Fruit fly (Drosophila melanogaster) whole organism, embryonic: ENCODE data around the gene dikar.

Source experiments
- CG12744 ChIP-seq: fragments of 200-800 bp; sonication (Bioruptor generic); optimal IDR thresholded peaks from 2 replicates; lab custom pipeline; 2016; ENCODE audit warnings: missing biosample characterization, missing genetic modification characterization
- CG12942 ChIP-seq: fragments of 200-800 bp; sonication (Bioruptor generic); optimal IDR thresholded peaks from 3 replicates; lab custom pipeline; 2016; ENCODE audit warnings: missing biosample characterization, missing genetic modification characterization
- CG13424 ChIP-seq: fragments of 200-800 bp; sonication (Bioruptor generic); optimal IDR thresholded peaks from 2 replicates; lab custom pipeline; 2019; ENCODE audit warnings: missing biosample characterization, mild to moderate bottlenecking, missing genetic modification characterization, moderate library complexity
- CG15696 ChIP-seq: fragments of 200-800 bp; sonication (Bioruptor generic); optimal IDR thresholded peaks from 2 replicates; lab custom pipeline; 2019; ENCODE audit warnings: missing biosample characterization, mild to moderate bottlenecking, missing genetic modification characterization, moderate library complexity
- CG2712 ChIP-seq: fragments of 200-800 bp; optimal IDR thresholded peaks from 3 replicates; lab custom pipeline; 2019; ENCODE audit warnings: missing biosample characterization, mild to moderate bottlenecking, missing genetic modification characterization, moderate library complexity
- CG2875 ChIP-seq: fragments of 200-800 bp; sonication (Bioruptor generic); optimal IDR thresholded peaks from 2 replicates; lab custom pipeline; 2017; ENCODE audit warnings: missing biosample characterization, mild to moderate bottlenecking, missing genetic modification characterization, missing genetic modification reagents
- CG31388 ChIP-seq: fragments of 200-800 bp; sonication (Bioruptor generic); optimal IDR thresholded peaks from 2 replicates; lab custom pipeline; 2016; ENCODE audit warnings: missing biosample characterization, missing genetic modification characterization
- CG32532 ChIP-seq: fragments of 200-800 bp; sonication (Bioruptor generic); IDR thresholded peaks from 2 replicates; pipeline ENCODE4 v1.3.6; 2022; ENCODE audit warnings: missing biosample characterization, missing genetic modification characterization
- CG32772 ChIP-seq: fragments of 200-800 bp; sonication (Bioruptor generic); IDR thresholded peaks from 2 replicates; pipeline ENCODE4 v1.3.6; 2022; ENCODE audit warnings: missing biosample characterization, missing genetic modification characterization
- CG42726 ChIP-seq: fragments of 200-800 bp; sonication (Bioruptor generic); IDR thresholded peaks from 2 replicates; pipeline ENCODE4 v1.3.6; 2022; ENCODE audit warnings: missing biosample characterization, missing genetic modification characterization; ENCODE audit not compliant: partially characterized antibody
- CG4730 ChIP-seq: fragments of 200-800 bp; sonication (Bioruptor generic); IDR thresholded peaks from 2 replicates; pipeline ENCODE4 v1.3.6; 2022; ENCODE audit warnings: missing biosample characterization, missing genetic modification characterization
- CG8089 ChIP-seq: fragments of 200-800 bp; sonication (Bioruptor generic); optimal IDR thresholded peaks from 3 replicates; lab custom pipeline; 2016; ENCODE audit warnings: missing biosample characterization, missing genetic modification characterization
- Camta ChIP-seq: fragments of 200-800 bp; sonication (Bioruptor generic); optimal IDR thresholded peaks from 2 replicates; lab custom pipeline; 2016; ENCODE audit warnings: missing biosample characterization, missing genetic modification characterization
- D19A ChIP-seq: fragments of 200-800 bp; optimal IDR thresholded peaks from 3 replicates; lab custom pipeline; 2019; ENCODE audit warnings: missing biosample characterization, mild to moderate bottlenecking, missing genetic modification characterization, moderate library complexity
- Deaf1 ChIP-seq: fragments of 200-800 bp; optimal IDR thresholded peaks from 3 replicates; lab custom pipeline; 2019; ENCODE audit warnings: missing biosample characterization, mild to moderate bottlenecking, missing genetic modification characterization, moderate library complexity
- Ets65A ChIP-seq: fragments of 200-800 bp; sonication (Bioruptor generic); peaks from one replicate; lab custom pipeline; 2016; ENCODE audit warnings: missing biosample characterization, missing genetic modification characterization
- Fer1 ChIP-seq: fragments of 200-800 bp; sonication (Bioruptor generic); optimal IDR thresholded peaks from 2 replicates; lab custom pipeline; 2017; ENCODE audit warnings: missing biosample characterization, mild to moderate bottlenecking, missing genetic modification characterization
- GATAe ChIP-seq: fragments of 200-800 bp; sonication (Bioruptor generic); conservative IDR thresholded peaks from 2 replicates; pipeline ENCODE4 v1.3.6; 2022; ENCODE audit warnings: missing biosample characterization, missing genetic modification characterization
- Jarid2 ChIP-seq: fragments of 200-800 bp; sonication (Bioruptor generic); optimal IDR thresholded peaks from 3 replicates; lab custom pipeline; 2017; ENCODE audit warnings: mild to moderate bottlenecking, missing biosample characterization, missing genetic modification reagents, missing genetic modification characterization
- Lim3 ChIP-seq: fragments of 200-800 bp; sonication (Bioruptor generic); IDR thresholded peaks from 2 replicates; pipeline ENCODE4 v1.3.6; 2022; ENCODE audit warnings: missing biosample characterization, missing genetic modification characterization
- Sin3A ChIP-seq: fragments of >200 bp; optimal IDR thresholded peaks from 2 replicates; lab custom pipeline; 2018
- chinmo ChIP-seq: fragments of 200-800 bp; sonication (Bioruptor generic); IDR thresholded peaks from 4 replicates; pipeline ENCODE4 v1.3.6; 2022; ENCODE audit warnings: missing biosample characterization, missing genetic modification characterization; ENCODE audit not compliant: partially characterized antibody
- ci ChIP-seq: fragments of 200-800 bp; sonication (Bioruptor generic); IDR thresholded peaks from 3 replicates; pipeline ENCODE4 v1.3.6; 2022; ENCODE audit warnings: missing biosample characterization, missing genetic modification characterization
- corto ChIP-seq: fragments of 200-800 bp; sonication (Bioruptor generic); optimal IDR thresholded peaks from 2 replicates; lab custom pipeline; 2016; ENCODE audit warnings: missing biosample characterization, mild to moderate bottlenecking, missing genetic modification characterization, moderate library complexity
- cwo ChIP-seq: fragments of 200-800 bp; sonication (Bioruptor generic); optimal IDR thresholded peaks from 3 replicates; lab custom pipeline; 2017; ENCODE audit warnings: missing biosample characterization, missing genetic modification characterization, mild to moderate bottlenecking, moderate library complexity, missing genetic modification reagents
- kah ChIP-seq: fragments of 200-800 bp; sonication (Bioruptor generic); optimal IDR thresholded peaks from 2 replicates; lab custom pipeline; 2018; ENCODE audit warnings: missing biosample characterization, mild to moderate bottlenecking, missing genetic modification characterization
- nom ChIP-seq: fragments of 200-800 bp; sonication (Bioruptor generic); optimal IDR thresholded peaks from 2 replicates; lab custom pipeline; 2017; ENCODE audit warnings: missing biosample characterization, missing genetic modification characterization, mild to moderate bottlenecking, moderate library complexity, missing genetic modification reagents
- onecut ChIP-seq: fragments of 200-800 bp; sonication (Bioruptor generic); IDR thresholded peaks from 2 replicates; pipeline ENCODE4 v1.3.6; 2022; ENCODE audit warnings: missing biosample characterization, missing genetic modification characterization
- pfk ChIP-seq: fragments of 200-800 bp; sonication (Bioruptor generic); optimal IDR thresholded peaks from 2 replicates; lab custom pipeline; 2018; ENCODE audit warnings: missing biosample characterization, mild to moderate bottlenecking, missing genetic modification characterization, moderate library complexity
- pho ChIP-seq: fragments of 200-800 bp; sonication (Bioruptor generic); optimal IDR thresholded peaks from 2 replicates; lab custom pipeline; 2016; ENCODE audit warnings: missing biosample characterization, missing genetic modification characterization
- scrt ChIP-seq: fragments of 200-800 bp; sonication (Bioruptor generic); optimal IDR thresholded peaks from 2 replicates; lab custom pipeline; 2018; ENCODE audit warnings: missing biosample characterization, mild to moderate bottlenecking, missing genetic modification characterization, moderate library complexity
- sd ChIP-seq: fragments of 200-800 bp; sonication (Bioruptor generic); optimal IDR thresholded peaks from 3 replicates; lab custom pipeline; 2018; ENCODE audit warnings: missing biosample characterization, mild to moderate bottlenecking, missing genetic modification characterization, moderate library complexity
- sna ChIP-seq: fragments of 200-800 bp; sonication (Bioruptor generic); IDR thresholded peaks from 2 replicates; pipeline ENCODE4 v1.3.6; 2022; ENCODE audit warnings: missing biosample characterization, missing genetic modification characterization; ENCODE audit not compliant: partially characterized antibody
- tx ChIP-seq: fragments of 200-800 bp; sonication (Bioruptor generic); optimal IDR thresholded peaks from 2 replicates; lab custom pipeline; 2016; ENCODE audit warnings: missing biosample characterization, missing genetic modification characterization
- vvl ChIP-seq: fragments of 200-800 bp; sonication (Bioruptor generic); IDR thresholded peaks from 2 replicates; pipeline ENCODE4 v1.3.6; 2022; ENCODE audit warnings: missing biosample characterization, missing genetic modification characterization
- zen2 ChIP-seq: fragments of 200-800 bp; sonication (Bioruptor generic); IDR thresholded peaks from 3 replicates; pipeline ENCODE4 v1.3.6; 2022; ENCODE audit warnings: missing biosample characterization, missing genetic modification characterization; ENCODE audit not compliant: partially characterized antibody
- zf30C ChIP-seq: fragments of 200-800 bp; sonication (Bioruptor generic); optimal IDR thresholded peaks from 3 replicates; lab custom pipeline; 2018; ENCODE audit warnings: missing biosample characterization, mild to moderate bottlenecking, missing genetic modification characterization

The dikar gene

DNA sequence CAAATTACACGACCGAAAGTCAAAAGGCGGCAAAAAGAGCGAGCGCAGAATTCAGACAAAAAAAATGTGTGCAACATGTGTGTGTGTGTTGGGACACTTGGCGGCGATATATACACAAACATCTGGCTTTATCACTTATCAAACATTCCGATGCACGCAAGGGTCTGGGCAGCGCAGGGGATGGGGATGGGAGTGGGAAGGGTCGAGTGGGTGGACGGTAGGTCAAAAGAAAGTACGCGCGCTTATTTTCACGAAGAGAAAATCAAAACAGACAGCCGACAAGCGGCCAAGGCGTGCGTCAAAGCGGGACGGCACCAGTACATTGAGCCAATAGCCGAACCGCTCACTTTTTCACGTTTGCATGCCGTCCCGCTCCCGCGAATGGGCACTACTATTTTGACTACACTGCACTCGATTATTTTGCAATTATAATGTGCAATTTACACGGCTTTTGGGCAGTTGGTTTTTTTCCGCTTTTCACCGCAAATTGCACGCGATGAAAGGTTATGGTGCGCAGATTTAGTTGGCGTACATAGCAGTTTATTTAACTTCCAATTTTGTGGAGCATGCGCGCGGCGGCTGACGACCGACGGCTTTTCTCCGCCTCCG, 750 bp downstream of the dikar start (continued):
- TF ChIP-seq Fer1 (GFP tag; lab: Kevin White, UChicago) (no peak), Deaf1 (no peak), pho (no peak), ci (GFP tag; lab: Robert Waterston, UW) (peak; percentile 49; the same call in 2 of the 3 replicates), Sin3A (lab: Kevin White, UChicago) (peak; percentile 8), CG32532 (GFP tag; lab: Robert Waterston, UW) (peak; percentile 47; the same call in 1 of the 2 replicates), CG12744 (GFP tag; lab: Kevin White, UChicago) (no peak), scrt (GFP tag; lab: Kevin White, UChicago) (peak; percentile 59), CG4730 (no peak), CG31388 (GFP tag; lab: Kevin White, UChicago) (no peak), sd (tag; lab: Kevin White, UChicago) (peak; percentile 98), CG12942 (no peak), Lim3 (no peak)

DNA sequence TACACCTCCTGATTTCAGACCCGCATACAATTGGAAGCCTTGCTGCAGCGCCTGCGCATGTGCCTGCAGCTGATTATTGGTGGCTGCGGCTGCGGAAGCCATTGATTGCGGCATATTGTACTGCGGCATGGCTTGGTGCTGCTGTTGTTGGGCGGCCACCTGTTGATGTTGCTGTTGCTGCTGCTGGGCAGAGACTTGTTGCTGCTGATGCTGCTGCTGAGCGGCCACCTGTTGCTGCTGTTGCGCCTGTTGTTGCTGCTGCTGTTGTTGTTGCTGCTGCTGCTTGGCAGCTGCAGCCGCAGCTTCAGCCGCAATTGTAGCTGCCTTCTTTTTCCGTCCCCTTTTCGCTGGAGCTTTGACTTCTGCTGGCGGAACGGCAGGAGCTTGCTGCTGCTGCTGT, 11.9 kb downstream of the dikar start:
- TF ChIP-seq corto (GFP tag; lab: Kevin White, UChicago), result no peak
- TF ChIP-seq sna (GFP tag; lab: Robert Waterston, UW), result no peak
- TF ChIP-seq CG15696 (tag; lab: Kevin White, UChicago), result no peak
- TF ChIP-seq CG13424 (tag; lab: Kevin White, UChicago), result no peak
- TF ChIP-seq kah (GFP tag; lab: Kevin White, UChicago), result peak; percentile 49
- TF ChIP-seq CG2712, result no peak
- TF ChIP-seq scrt (GFP tag; lab: Kevin White, UChicago), result peak; percentile 52

DNA sequence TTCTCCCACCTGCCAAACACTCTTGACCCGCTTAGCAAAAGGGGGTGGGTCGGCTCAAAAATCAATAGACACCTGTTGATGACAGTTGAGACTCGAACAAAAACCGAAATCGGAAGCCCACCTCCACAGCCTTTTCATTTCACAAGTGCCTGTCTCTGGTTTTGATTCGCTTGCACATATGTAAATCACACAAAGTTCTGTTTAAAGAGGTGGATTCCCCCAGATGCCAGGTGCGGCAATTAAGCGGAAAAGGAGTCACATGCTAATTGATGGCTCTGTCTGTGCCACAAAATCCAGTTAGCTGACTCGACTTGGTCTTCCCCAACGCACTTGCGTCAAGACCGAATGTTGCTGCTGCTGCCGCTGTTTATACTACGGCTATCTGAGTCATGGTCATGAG, 18.5 kb downstream of the dikar start:
- TF ChIP-seq CG2875 (GFP tag; lab: Kevin White, UChicago) (no peak), onecut (peak; percentile 23), Ets65A (GFP tag; lab: Kevin White, UChicago) (peak; percentile 61)

DNA sequence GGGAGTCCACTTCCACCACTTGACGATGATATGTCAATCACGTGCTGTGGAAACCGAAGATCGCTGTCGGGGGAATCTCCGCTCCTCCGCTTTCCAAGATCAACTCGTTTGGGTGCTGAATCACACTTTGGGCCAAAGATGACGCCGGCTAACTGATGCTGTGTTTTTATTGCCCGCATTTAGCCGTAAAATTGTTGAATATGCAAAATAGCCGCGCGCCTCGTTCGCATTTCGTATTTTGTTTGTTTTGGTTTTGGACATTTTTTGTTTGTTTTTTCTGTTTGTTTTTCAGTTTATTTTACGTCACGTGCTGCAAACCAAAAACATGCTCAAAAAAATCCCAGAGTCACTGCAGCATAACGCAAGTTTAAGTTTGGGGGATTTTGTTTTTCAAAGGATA, 19.6 kb downstream of the dikar start:
- TF ChIP-seq Jarid2 (GFP tag; lab: Kevin White, UChicago) (no peak), vvl (GFP tag; lab: Robert Waterston, UW) (peak; percentile 73), nom (GFP tag; lab: Kevin White, UChicago) (no peak), CG32772 (GFP tag; lab: Robert Waterston, UW) (no peak), CG42726 (GFP tag; lab: Robert Waterston, UW) (no peak), chinmo (peak; percentile 87; the same call in 1 of the 4 replicates), sd (tag; lab: Kevin White, UChicago) (peak; percentile 78), CG8089 (GFP tag; lab: Kevin White, UChicago) (no peak), zen2 (GFP tag; lab: Robert Waterston, UW) (no peak), tx (GFP tag; lab: Kevin White, UChicago) (no peak), Camta (GFP tag; lab: Kevin White, UChicago) (no peak), D19A (no peak), GATAe (GFP tag; lab: Robert Waterston, UW) (no peak), pfk (GFP tag; lab: Kevin White, UChicago) (no peak), zf30C (GFP tag; lab: Kevin White, UChicago) (no peak), CG13424 (tag; lab: Kevin White, UChicago) (no peak), cwo (GFP tag; lab: Kevin White, UChicago) (peak; percentile 91)
- TF ChIP-seq, all 482 proteins: peak for 4
